Worm (Caenorhabditis elegans) whole organism, L2 larva: Measurements from ENCODE around the gene srz-83.

Source experiments
- alr-1 ChIP-seq: fragments of 150-350 bp; optimal IDR thresholded peaks from 2 replicates; lab custom pipeline; 2014; ENCODE audit warnings: missing biosample characterization, missing genetic modification characterization
- crh-2 ChIP-seq: sonication (generic microtip); optimal IDR thresholded peaks from 2 replicates; lab custom pipeline; 2017; ENCODE audit warnings: missing biosample characterization, missing genetic modification characterization
- lin-39 ChIP-seq: fragments of 150-350 bp; optimal IDR thresholded peaks from 2 replicates; lab custom pipeline; 2014; ENCODE audit warnings: missing biosample characterization, missing genetic modification reagents, missing genetic modification characterization
- mbf-1 ChIP-seq: sonication (generic microtip); optimal IDR thresholded peaks from 2 replicates; lab custom pipeline; 2017; ENCODE audit warnings: missing biosample characterization, missing genetic modification characterization
- nhr-11 ChIP-seq: fragments of 150-350 bp; optimal IDR thresholded peaks from 2 replicates; lab custom pipeline; 2014; ENCODE audit warnings: missing biosample characterization, missing genetic modification characterization
- nhr-25 ChIP-seq: fragments of 150-350 bp; sonication (generic microtip); optimal IDR thresholded peaks from 3 replicates; lab custom pipeline; 2014; ENCODE audit warnings: missing biosample characterization, missing genetic modification characterization

DNA sequence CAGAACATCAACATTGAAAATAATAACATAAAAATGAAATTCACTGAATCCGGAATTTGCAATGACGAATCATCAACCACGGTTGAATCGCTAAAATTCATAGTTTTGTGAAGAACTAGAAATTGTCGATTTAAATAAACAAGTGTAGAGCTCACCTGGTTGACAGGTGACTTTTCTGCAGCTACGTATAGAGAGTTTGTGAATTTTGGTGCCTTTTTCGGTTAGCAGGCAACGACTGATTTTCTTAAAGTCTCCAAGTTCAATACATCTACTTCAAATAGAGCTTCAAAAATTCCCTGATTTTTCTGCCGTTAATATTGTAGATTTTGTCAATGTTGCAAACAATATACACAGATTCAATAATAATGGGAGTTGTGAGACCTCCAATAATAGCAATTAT, 27.1 kb upstream of the srz-83 start, which contains the start of gene srz-69:
- TF ChIP-seq nhr-11 (tag; lab: Kevin White, UChicago) (no peak), alr-1 (no peak), lin-39 (no peak), mbf-1 (tag; lab: Kevin White, UChicago) (no peak), crh-2 (tag; lab: Kevin White, UChicago) (no peak), nhr-25 (no peak)
